Fruit fly (Drosophila melanogaster) whole organism, prepupa: ENCODE results near the gene CG31871.

Experiments
- CG16779 ChIP-seq: fragments of 200-800 bp; sonication (Bioruptor generic); optimal IDR thresholded peaks from 3 replicates; lab custom pipeline; 2017; ENCODE audit warnings: missing biosample characterization, mild to moderate bottlenecking, missing genetic modification characterization
- CG31627 ChIP-seq: fragments of 200-800 bp; sonication (Bioruptor generic); optimal IDR thresholded peaks from 3 replicates; lab custom pipeline; 2016; ENCODE audit warnings: missing biosample characterization, missing genetic modification characterization
- CG4318 ChIP-seq: fragments of 200-800 bp; sonication (Bioruptor generic); optimal IDR thresholded peaks from 3 replicates; lab custom pipeline; 2017; ENCODE audit warnings: missing biosample characterization, mild to moderate bottlenecking, missing genetic modification characterization
- CG6276 ChIP-seq: fragments of 200-800 bp; sonication (Bioruptor generic); optimal IDR thresholded peaks from 2 replicates; lab custom pipeline; 2017; ENCODE audit warnings: missing biosample characterization, mild to moderate bottlenecking, missing genetic modification characterization
- CG8632 ChIP-seq: fragments of 200-800 bp; sonication (Bioruptor generic); optimal IDR thresholded peaks from 3 replicates; lab custom pipeline; 2016; ENCODE audit warnings: missing biosample characterization, missing genetic modification characterization
- Eip93F ChIP-seq: fragments of 200-800 bp; sonication (Bioruptor generic); optimal IDR thresholded peaks from 2 replicates; lab custom pipeline; 2016; ENCODE audit warnings: missing biosample characterization, mild to moderate bottlenecking, missing genetic modification characterization
- achi ChIP-seq: fragments of 200-800 bp; sonication (Bioruptor generic); optimal IDR thresholded peaks from 3 replicates; lab custom pipeline; 2016; ENCODE audit warnings: missing biosample characterization, missing genetic modification characterization
- acj6 ChIP-seq: fragments of 200-800 bp; sonication (Bioruptor generic); optimal IDR thresholded peaks from 3 replicates; lab custom pipeline; 2016; ENCODE audit warnings: missing biosample characterization, missing genetic modification characterization
- ss ChIP-seq, 2 experiments: fragments of 200-800 bp; sonication (Bioruptor generic); optimal IDR thresholded peaks; 2 replicates in 1 of 2; 3 replicates in 1 of 2; lab custom pipeline; 2017 to 2018; ENCODE audit warnings: mild to moderate bottlenecking in 2 of 2, missing biosample characterization in 2 of 2, missing genetic modification characterization in 2 of 2, moderate library complexity in 1 of 2

DNA sequence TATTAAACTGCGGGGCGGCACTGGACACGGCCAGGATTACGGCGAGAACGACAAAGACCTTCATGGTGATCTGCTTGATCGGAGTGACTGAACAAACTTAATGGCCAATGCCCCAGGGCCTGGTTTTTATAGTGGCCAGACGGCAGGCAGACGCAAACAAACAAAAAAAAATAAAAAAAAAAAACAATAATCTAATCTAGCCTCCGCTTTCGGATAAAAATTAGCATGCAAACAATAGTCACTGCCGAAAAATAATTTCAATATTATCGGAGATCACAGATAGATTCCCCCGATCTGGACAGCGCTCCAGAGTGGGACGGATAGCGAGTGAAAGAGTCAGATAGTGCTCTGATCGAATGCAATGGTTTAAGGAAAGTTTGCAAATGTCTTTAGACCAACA lies 22.4 kb downstream of the CG31871 start, which contains the start of gene CG7299:
- TF ChIP-seq CG31627 (GFP tag; lab: Kevin White, UChicago) = no peak
- no peak for TF ChIP-seq CG4318 (GFP tag; lab: Kevin White, UChicago)
- no peak for TF ChIP-seq CG8632 (GFP tag; lab: Kevin White, UChicago)
- no peak for TF ChIP-seq CG16779
- TF ChIP-seq Eip93F (GFP tag; lab: Kevin White, UChicago) = no peak
- no peak for TF ChIP-seq CG6276
- no peak for TF ChIP-seq achi (GFP tag; lab: Kevin White, UChicago)
- TF ChIP-seq acj6 (GFP tag; lab: Kevin White, UChicago) = no peak
- TF ChIP-seq ss (GFP tag; optimal IDR thresholded peaks at IDR 0.05; lab: Kevin White, UChicago) = no peak
